Worm (Caenorhabditis elegans): ENCODE results near the gene Y39C12A.9.

The Y39C12A.9 gene

ce11 chrIV:12259161-12259870 lies at the start of gene Y39C12A.9:
Gene Y39C12A.9, minus strand, starts transcription at chrIV:12259211.
- peak; percentile 8 for TF ChIP-seq unc-42 (tag; optimal IDR thresholded peaks at IDR 0.05)
- TF ChIP-seq C38D4.7 (GFP tag; optimal IDR thresholded peaks at IDR 0.05): no peak
- TF ChIP-seq tbx-2 (tag; optimal IDR thresholded peaks at IDR 0.05): peak; percentile 40
- TF ChIP-seq ceh-31 (tag; optimal IDR thresholded peaks at IDR 0.05): peak; percentile 8
- TF ChIP-seq ceh-34 (tag; optimal IDR thresholded peaks at IDR 0.05): peak; percentile 4
- no peak for TF ChIP-seq hlh-15 (tag; optimal IDR thresholded peaks at IDR 0.05)
- TF ChIP-seq madf-2 (tag; optimal IDR thresholded peaks at IDR 0.05): no peak
- TF ChIP-seq pha-2 (tag; optimal IDR thresholded peaks at IDR 0.05): no peak
- no peak for TF ChIP-seq dmd-4 (tag; optimal IDR thresholded peaks at IDR 0.05; ENCODE audit: borderline replicate concordance)
- no peak for TF ChIP-seq pros-1 (tag; optimal IDR thresholded peaks at IDR 0.05)

- no peak for TF ChIP-seq elt-4 (tag; optimal IDR thresholded peaks at IDR 0.05)
- TF ChIP-seq syd-9 (tag; optimal IDR thresholded peaks at IDR 0.05): no peak
- TF ChIP-seq Y22D7AL.16 (tag; optimal IDR thresholded peaks at IDR 0.05): no peak
- no peak for TF ChIP-seq tbx-2 (tag; optimal IDR thresholded peaks at IDR 0.05)
- TF ChIP-seq dve-1 (tag; optimal IDR thresholded peaks at IDR 0.05): no peak
- no peak for TF ChIP-seq lin-11 (tag; optimal IDR thresholded peaks at IDR 0.05)
- TF ChIP-seq gmeb-2 (tag; optimal IDR thresholded peaks at IDR 0.05): no peak
- TF ChIP-seq ceh-2 (tag; optimal IDR thresholded peaks at IDR 0.05): no peak
- no peak for TF ChIP-seq lim-6 (tag; optimal IDR thresholded peaks at IDR 0.05)
- no peak for TF ChIP-seq ref-2 (tag; optimal IDR thresholded peaks at IDR 0.05)
Measured at ce11 chrIV:12307720-12308119, 48.7 kb upstream of the Y39C12A.9 start, which contains the start of gene oac-57. Gene oac-57, minus strand, starts transcription at chrIV:12307820.

DNA sequence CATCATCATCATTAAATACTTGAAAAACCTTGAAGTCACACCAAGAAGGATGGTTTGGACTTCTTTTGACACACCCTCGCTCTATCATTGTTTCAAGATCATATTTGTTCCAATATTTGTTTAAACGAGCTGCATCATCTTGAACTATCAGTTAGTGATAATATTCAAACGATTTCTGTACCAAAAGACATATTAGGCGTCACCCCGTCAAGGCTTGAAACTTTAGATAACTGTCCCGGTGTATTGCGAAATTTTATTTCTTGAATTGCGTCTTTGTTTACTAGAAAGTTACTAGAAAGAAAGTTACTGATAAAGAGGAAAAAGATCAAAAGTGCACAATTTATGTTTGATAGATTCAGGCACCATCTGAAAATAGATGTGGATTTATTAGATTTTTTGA lies 46.9 kb upstream of the Y39C12A.9 start:
- TF ChIP-seq elt-2 (tag; optimal IDR thresholded peaks at IDR 0.05) (peak; percentile 31), nhr-11 (tag; optimal IDR thresholded peaks at IDR 0.05) (no peak)

DNA sequence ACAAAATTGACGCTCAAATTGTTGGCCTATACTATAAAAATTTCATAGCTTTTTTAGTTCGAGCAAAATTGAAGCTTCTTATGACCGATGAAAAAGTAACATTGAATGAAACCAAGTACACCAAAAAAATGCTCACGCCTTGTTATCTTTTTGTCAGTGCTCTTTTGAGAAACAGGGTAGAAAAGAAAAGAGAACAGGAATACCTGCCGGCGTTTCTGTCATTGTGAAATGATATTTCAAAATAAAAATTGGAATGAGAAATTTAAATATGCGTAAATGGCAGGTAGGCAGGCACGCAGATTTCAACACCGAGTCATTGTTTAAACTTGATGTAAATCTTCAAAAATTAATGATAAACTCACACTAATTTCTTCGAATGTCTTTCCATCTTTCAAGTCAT lies 45.7 kb upstream of the Y39C12A.9 start:
- no peak for TF ChIP-seq ceh-18 (tag; optimal IDR thresholded peaks at IDR 0.05)
- TF ChIP-seq ceh-48 (tag; optimal IDR thresholded peaks at IDR 0.05): no peak

DNA sequence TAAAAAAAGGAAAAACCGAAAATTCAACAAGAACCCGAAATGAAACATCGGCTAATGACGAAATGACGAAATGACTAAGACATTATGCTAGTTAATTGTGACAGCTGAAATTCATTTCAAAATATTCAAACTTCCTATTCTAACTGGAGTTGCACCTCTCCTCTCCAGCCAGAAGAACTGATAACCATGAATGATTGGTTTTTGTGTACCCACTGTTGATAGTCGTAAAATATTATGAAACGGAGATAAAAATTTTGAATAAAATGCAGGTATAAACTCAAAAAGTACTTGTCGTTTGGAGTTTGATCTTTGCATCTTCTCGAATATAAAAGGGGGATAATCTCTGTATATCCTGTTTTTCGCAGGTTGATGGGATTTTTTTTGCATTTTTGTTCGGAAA lies 43.9 kb upstream of the Y39C12A.9 start:
- no peak for TF ChIP-seq syd-9 (tag; optimal IDR thresholded peaks at IDR 0.05)
- no peak for TF ChIP-seq fax-1 (tag; optimal IDR thresholded peaks at IDR 0.05)
- TF ChIP-seq ceh-9 (tag; optimal IDR thresholded peaks at IDR 0.05): no peak
- no peak for TF ChIP-seq ceh-22 (tag; optimal IDR thresholded peaks at IDR 0.05)
- no peak for TF ChIP-seq ama-1 (optimal IDR thresholded peaks at IDR 0.05)
- no peak for TF ChIP-seq pax-1 (tag; optimal IDR thresholded peaks at IDR 0.05)
- no peak for TF ChIP-seq F13H6.1 (tag; optimal IDR thresholded peaks at IDR 0.05)
- TF ChIP-seq hlh-8 (tag; optimal IDR thresholded peaks at IDR 0.05): no peak

ce11 chrIV:12301161-12301560 lies 42.1 kb upstream of the Y39C12A.9 start, which contains the start of gene oac-59:
Gene oac-59, minus strand, starts transcription at chrIV:12301261.
- TF ChIP-seq T23F11.4 (GFP tag; optimal IDR thresholded peaks at IDR 0.05) (no peak), tbx-2 (tag; optimal IDR thresholded peaks at IDR 0.05) (no peak), ceh-48 (tag; optimal IDR thresholded peaks at IDR 0.05) (no peak), unc-42 (tag; optimal IDR thresholded peaks at IDR 0.05) (no peak), sdc-2 (tag; optimal IDR thresholded peaks at IDR 0.05) (no peak), ceh-22 (tag; optimal IDR thresholded peaks at IDR 0.05) (no peak), Y22D7AL.16 (tag; optimal IDR thresholded peaks at IDR 0.05) (no peak), nhr-232 (tag; optimal IDR thresholded peaks at IDR 0.05) (no peak), C38D4.7 (GFP tag; optimal IDR thresholded peaks at IDR 0.05) (no peak), ceh-9 (tag; optimal IDR thresholded peaks at IDR 0.05) (no peak), nhr-11 (tag; optimal IDR thresholded peaks at IDR 0.05) (no peak), ama-1 (optimal IDR thresholded peaks at IDR 0.05) (no peak), elt-4 (tag; optimal IDR thresholded peaks at IDR 0.05) (no peak), unc-55 (GFP tag; optimal IDR thresholded peaks at IDR 0.05) (no peak), pha-4 (tag; optimal IDR thresholded peaks at IDR 0.05) (no peak), lim-6 (tag; optimal IDR thresholded peaks at IDR 0.05) (no peak), sox-2 (GFP tag; IDR thresholded peaks at IDR 0.05) (no peak), ceh-14 (tag; optimal IDR thresholded peaks at IDR 0.05) (no peak)
